Fruit fly (Drosophila melanogaster): Measurements from ENCODE around the gene CG34242.
A peak's percentile ranks its signal among the peaks of the same experiment; 100 is the strongest.

CG34242 gene

DNA sequence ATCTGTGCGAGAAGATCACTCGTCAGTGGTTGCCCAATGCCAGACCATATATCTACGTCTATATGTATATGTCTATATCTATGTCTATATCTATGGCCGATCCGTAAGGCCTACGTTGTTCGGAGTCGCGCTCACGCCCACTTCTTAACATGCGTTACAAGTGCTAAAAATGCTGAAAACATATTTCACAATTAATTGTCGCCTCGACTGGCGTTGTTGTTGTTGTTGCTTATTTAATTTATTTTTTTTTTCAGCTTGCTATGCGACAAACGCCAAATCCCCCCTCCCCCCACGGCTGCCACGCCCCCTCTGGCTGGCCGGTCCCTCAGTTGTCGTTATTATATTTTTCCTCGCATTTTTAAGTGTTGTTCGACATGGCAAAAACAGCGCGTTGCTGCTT lies 30.5 kb downstream of the CG34242 start:
- no peak for TF ChIP-seq CG11617 (GFP tag; optimal IDR thresholded peaks at IDR 0.05)
- TF ChIP-seq Mnt (GFP tag; optimal IDR thresholded peaks at IDR 0.05): no peak
- TF ChIP-seq CG5204 (GFP tag; optimal IDR thresholded peaks at IDR 0.05): no peak
- TF ChIP-seq Hr96 (GFP tag; optimal IDR thresholded peaks at IDR 0.05): no peak
- no peak for TF ChIP-seq CG14711 (tag; optimal IDR thresholded peaks at IDR 0.05)
- TF ChIP-seq Clk (GFP tag; optimal IDR thresholded peaks at IDR 0.05): no peak

DNA sequence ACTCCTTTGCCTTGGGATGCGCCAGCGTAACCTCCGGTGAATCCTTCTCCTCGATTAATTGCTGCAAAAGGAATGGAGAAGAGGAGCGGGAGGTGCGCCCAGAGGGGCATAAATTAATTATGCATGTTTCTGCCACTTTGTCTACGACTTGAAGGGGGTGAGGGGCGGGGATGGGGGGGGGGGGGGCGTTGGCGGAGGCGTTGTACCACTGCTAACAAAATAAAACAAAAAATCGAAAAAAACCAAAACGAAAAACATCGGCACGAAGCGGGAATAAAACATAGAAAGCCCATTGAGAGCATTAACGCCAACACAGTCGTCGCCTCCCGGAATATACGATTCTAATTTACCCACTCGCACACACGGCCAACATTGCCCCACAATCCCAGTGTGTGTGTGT lies 31.2 kb downstream of the CG34242 start:
- TF ChIP-seq CG14711 (tag; optimal IDR thresholded peaks at IDR 0.05) (no peak), cnc (optimal IDR thresholded peaks at IDR 0.05) (no peak), Hr96 (GFP tag; optimal IDR thresholded peaks at IDR 0.05) (no peak), tj (GFP tag; optimal IDR thresholded peaks at IDR 0.05) (no peak), kay (GFP tag; ENCODE audit: borderline replicate concordance) (no peak), Mnt (GFP tag; optimal IDR thresholded peaks at IDR 0.05) (no peak), CG5204 (GFP tag; optimal IDR thresholded peaks at IDR 0.05) (no peak), bab1 (GFP tag; optimal IDR thresholded peaks at IDR 0.05) (no peak), CG11617 (GFP tag; optimal IDR thresholded peaks at IDR 0.05) (no peak), cic (GFP tag; optimal IDR thresholded peaks at IDR 0.05) (no peak), CG7045 (GFP tag; optimal IDR thresholded peaks at IDR 0.05) (no peak), CG33017 (tag; optimal IDR thresholded peaks at IDR 0.05) (no peak), ovo (GFP tag; optimal IDR thresholded peaks at IDR 0.05) (no peak), CG1620 (GFP tag; optimal IDR thresholded peaks at IDR 0.05) (no peak), pad (GFP tag; optimal IDR thresholded peaks at IDR 0.05) (no peak), CG12768 (GFP tag; optimal IDR thresholded peaks at IDR 0.05) (no peak), toe (GFP tag; optimal IDR thresholded peaks at IDR 0.05) (no peak), Clk (GFP tag; optimal IDR thresholded peaks at IDR 0.05) (no peak), CG7101 (tag; optimal IDR thresholded peaks at IDR 0.05) (no peak), Crg-1 (GFP tag; optimal IDR thresholded peaks at IDR 0.05) (no peak)

dm6 chr3L:12565422-12565821 lies 31.6 kb downstream of the CG34242 start:
- TF ChIP-seq ovo (GFP tag; optimal IDR thresholded peaks at IDR 0.05): no peak
- no peak for TF ChIP-seq CG12768 (GFP tag; optimal IDR thresholded peaks at IDR 0.05)
- TF ChIP-seq pad (GFP tag; optimal IDR thresholded peaks at IDR 0.05): no peak
- TF ChIP-seq bab1 (GFP tag; optimal IDR thresholded peaks at IDR 0.05): no peak
- TF ChIP-seq CG1620 (GFP tag; optimal IDR thresholded peaks at IDR 0.05): no peak

dm6 chr3L:12566065-12566730 lies 32.4 kb downstream of the CG34242 start:
- TF ChIP-seq Mnt (GFP tag; optimal IDR thresholded peaks at IDR 0.05) (no peak), cnc (optimal IDR thresholded peaks at IDR 0.05) (no peak), CG11617 (GFP tag; optimal IDR thresholded peaks at IDR 0.05) (no peak), ovo (GFP tag; optimal IDR thresholded peaks at IDR 0.05) (no peak)

dm6 chr3L:12572366-12572765 lies 38.6 kb downstream of the CG34242 start, which contains the start of gene sowah:
TSS of gene sowah (minus strand) at chr3L:12572542.
- TF ChIP-seq CG5204 (GFP tag; optimal IDR thresholded peaks at IDR 0.05) (no peak), bab1 (GFP tag; optimal IDR thresholded peaks at IDR 0.05) (peak; percentile 28), Hr96 (GFP tag; optimal IDR thresholded peaks at IDR 0.05) (peak; percentile 10), kay (GFP tag; ENCODE audit: borderline replicate concordance) (peak; percentile 94), Crg-1 (GFP tag; optimal IDR thresholded peaks at IDR 0.05) (no peak), toe (GFP tag; optimal IDR thresholded peaks at IDR 0.05) (peak; percentile 40), tj (GFP tag; optimal IDR thresholded peaks at IDR 0.05) (no peak), CG1620 (GFP tag; optimal IDR thresholded peaks at IDR 0.05) (peak; percentile 3)

DNA sequence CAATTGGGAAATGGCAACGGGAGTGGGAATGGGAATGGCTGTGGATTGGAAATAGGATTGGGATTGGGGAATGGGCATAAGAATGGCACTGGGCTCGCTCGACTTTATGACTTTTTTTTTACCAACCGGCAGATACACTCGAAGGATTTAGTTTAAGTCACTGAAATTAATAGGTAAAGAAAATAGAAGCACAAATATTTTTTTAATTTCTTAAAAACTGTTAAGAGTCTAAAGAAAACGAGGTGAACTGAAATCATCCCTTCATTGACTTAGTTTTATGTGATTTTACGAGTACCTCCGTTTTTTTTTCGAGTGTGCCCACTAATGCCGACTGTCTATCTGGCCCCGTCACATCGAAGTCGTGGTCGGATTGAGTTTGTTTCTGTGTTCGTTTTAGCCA lies 41.1 kb downstream of the CG34242 start:
- TF ChIP-seq CG7045 (GFP tag; optimal IDR thresholded peaks at IDR 0.05): no peak
- TF ChIP-seq cic (GFP tag; optimal IDR thresholded peaks at IDR 0.05): no peak
- TF ChIP-seq Hr96 (GFP tag; optimal IDR thresholded peaks at IDR 0.05): no peak
- TF ChIP-seq CG14711 (tag; optimal IDR thresholded peaks at IDR 0.05): no peak
- TF ChIP-seq CG7101 (tag; optimal IDR thresholded peaks at IDR 0.05): no peak
- TF ChIP-seq kay (GFP tag; ENCODE audit: borderline replicate concordance): no peak
- no peak for TF ChIP-seq CG1620 (GFP tag; optimal IDR thresholded peaks at IDR 0.05)
- TF ChIP-seq CG12768 (GFP tag; optimal IDR thresholded peaks at IDR 0.05): no peak
- no peak for TF ChIP-seq Crg-1 (GFP tag; optimal IDR thresholded peaks at IDR 0.05)
- no peak for TF ChIP-seq CG5204 (GFP tag; optimal IDR thresholded peaks at IDR 0.05)
- no peak for TF ChIP-seq CG33017 (tag; optimal IDR thresholded peaks at IDR 0.05)
- TF ChIP-seq pad (GFP tag; optimal IDR thresholded peaks at IDR 0.05): no peak
- TF ChIP-seq cnc (optimal IDR thresholded peaks at IDR 0.05): no peak
- no peak for TF ChIP-seq tj (GFP tag; optimal IDR thresholded peaks at IDR 0.05)
- no peak for TF ChIP-seq toe (GFP tag; optimal IDR thresholded peaks at IDR 0.05)

- TF ChIP-seq CG12768 (GFP tag; optimal IDR thresholded peaks at IDR 0.05): no peak
- peak; percentile 82 for TF ChIP-seq pad (GFP tag; optimal IDR thresholded peaks at IDR 0.05)
Measured at dm6 chr3L:12580212-12580676, 46.4 kb downstream of the CG34242 start, which contains the start of gene ara. TSS of gene ara (plus strand) at chr3L:12580672.

Data from whole organism, adult.